Fruit fly (Drosophila melanogaster): ENCODE measurements around the gene Tat.

The Tat gene

DNA sequence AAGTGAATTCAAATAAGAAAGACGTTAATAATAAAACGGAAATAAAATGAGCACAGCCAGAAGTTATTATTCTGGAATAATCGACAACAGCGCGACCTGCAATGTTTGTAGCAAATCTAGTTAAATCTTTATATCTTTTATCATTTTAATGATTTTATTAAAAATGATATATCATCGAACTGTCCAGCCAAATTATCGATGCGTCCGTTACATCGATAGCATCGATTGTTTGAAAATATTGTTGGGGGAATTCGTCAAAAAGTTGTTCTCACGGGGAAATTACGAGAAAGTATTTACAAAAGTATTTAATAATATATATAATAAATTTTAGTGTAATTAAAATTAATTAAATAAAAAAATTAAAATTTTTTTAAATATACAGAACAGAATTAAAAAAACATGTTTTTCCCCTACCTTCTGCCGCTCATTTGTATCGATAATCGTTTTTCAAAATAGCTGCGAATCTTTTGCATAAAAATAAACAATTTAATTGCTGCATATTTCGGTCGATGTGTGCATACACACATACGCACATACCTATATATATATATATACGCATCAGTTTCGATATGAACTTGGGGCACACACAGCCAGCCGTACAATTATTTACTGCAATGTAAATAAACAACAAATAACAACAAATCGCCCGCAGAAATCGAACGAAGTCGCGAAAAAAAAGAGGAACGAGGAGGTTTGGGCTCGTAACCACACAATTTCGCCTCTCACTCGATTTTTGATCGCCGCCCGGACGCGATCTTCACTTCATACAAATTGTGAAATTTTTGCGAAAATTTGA lies 17.9 kb upstream of the Tat start, which contains the start of gene CG32599 (continued):
- no peak for TF ChIP-seq CG3838 (GFP tag; optimal IDR thresholded peaks at IDR 0.05)
- peak; percentile 64; the same call in 2 of the 3 replicates for TF ChIP-seq knrl (GFP tag; IDR thresholded peaks at IDR 0.05; ENCODE audit: partially characterized antibody)
- peak; percentile 7 for TF ChIP-seq CG4424 (GFP tag; optimal IDR thresholded peaks at IDR 0.05)
- peak; percentile 40 for TF ChIP-seq CG17802 (tag; optimal IDR thresholded peaks at IDR 0.05)
- TF ChIP-seq CG6272 (GFP tag; IDR thresholded peaks at IDR 0.05), result peak; percentile 26; the same call in 1 of the 2 replicates
- TF ChIP-seq CG3995 (GFP tag; optimal IDR thresholded peaks at IDR 0.05), result peak; percentile 75
- TF ChIP-seq CG4730 (GFP tag; IDR thresholded peaks at IDR 0.05), result peak; percentile 42; the same call in 1 of the 2 replicates
- TF ChIP-seq ind (GFP tag; optimal IDR thresholded peaks at IDR 0.05), result peak; percentile 22
- TF ChIP-seq ci (GFP tag; IDR thresholded peaks at IDR 0.05), result peak; percentile 19; the same call in 1 of the 3 replicates
- TF ChIP-seq CG12659 (GFP tag; optimal IDR thresholded peaks at IDR 0.05), result peak; percentile 5
- no peak for TF ChIP-seq CG18476 (GFP tag; optimal IDR thresholded peaks at IDR 0.05)
- TF ChIP-seq CG12391 (tag; optimal IDR thresholded peaks at IDR 0.05), result peak; percentile 62
- no peak for TF ChIP-seq wor (GFP tag; IDR thresholded peaks at IDR 0.05)
- TF ChIP-seq CG10979 (tag; optimal IDR thresholded peaks at IDR 0.05), result peak; percentile 16
- TF ChIP-seq Adf1 (GFP tag; IDR thresholded peaks at IDR 0.05), result no peak
- TF ChIP-seq CG15269 (tag; optimal IDR thresholded peaks at IDR 0.05), result peak; percentile 45
- no peak for TF ChIP-seq CG6813 (GFP tag; optimal IDR thresholded peaks at IDR 0.05)
- no peak for TF ChIP-seq salm (tag; optimal IDR thresholded peaks at IDR 0.05)
- TF ChIP-seq CG12299 (tag; optimal IDR thresholded peaks at IDR 0.05), result no peak
- 0 out of 3 replicates have a peak, but pooled peaks have one; percentile 7 for TF ChIP-seq CG34422 (GFP tag; IDR thresholded peaks at IDR 0.05)
- no peak for TF ChIP-seq MESR4 (GFP tag; optimal IDR thresholded peaks at IDR 0.05)
- peak; percentile 52 for TF ChIP-seq CG13424 (tag; optimal IDR thresholded peaks at IDR 0.05)
- no peak for TF ChIP-seq CG2889 (GFP tag; IDR thresholded peaks at IDR 0.05)
- TF ChIP-seq Lim3 (GFP tag; IDR thresholded peaks at IDR 0.05), result no peak
- TF ChIP-seq zen (tag; optimal IDR thresholded peaks at IDR 0.05), result peak; percentile 33
- peak; percentile 57 for TF ChIP-seq phol (tag; optimal IDR thresholded peaks at IDR 0.05)
- peak; percentile 59; the same call in 1 of the 2 replicates for TF ChIP-seq CG42726 (GFP tag; IDR thresholded peaks at IDR 0.05; ENCODE audit: partially characterized antibody)
- no peak for TF ChIP-seq GATAe (GFP tag; conservative IDR thresholded peaks at IDR 0.05)
- TF ChIP-seq Drgx (GFP tag; IDR thresholded peaks at IDR 0.05), result no peak
- peak; percentile 70 for TF ChIP-seq vvl (GFP tag; IDR thresholded peaks at IDR 0.05)
- TF ChIP-seq CG10366 (GFP tag; IDR thresholded peaks at IDR 0.05), result peak; percentile 59
- peak; percentile 51 for TF ChIP-seq Myb (GFP tag; optimal IDR thresholded peaks at IDR 0.05)
- peak; percentile 53 for TF ChIP-seq CG11504 (tag; optimal IDR thresholded peaks at IDR 0.05)
- TF ChIP-seq Fer2 (tag; optimal IDR thresholded peaks at IDR 0.05), result no peak
- no peak for TF ChIP-seq CG9609 (GFP tag; optimal IDR thresholded peaks at IDR 0.05)
- TF ChIP-seq sna (GFP tag; IDR thresholded peaks at IDR 0.05; ENCODE audit: partially characterized antibody), result 0 out of 2 replicates have a peak, but pooled peaks have one; percentile 42
- TF ChIP-seq esg (GFP tag; conservative IDR thresholded peaks at IDR 0.05), result no peak
- no peak for TF ChIP-seq lilli (GFP tag; optimal IDR thresholded peaks at IDR 0.05)
- no peak for TF ChIP-seq eve (GFP tag; optimal IDR thresholded peaks at IDR 0.05)
- peak; percentile 73; the same call in 3 of the 4 replicates for TF ChIP-seq Dll (GFP tag; IDR thresholded peaks at IDR 0.05; ENCODE audit: partially characterized antibody)
- TF ChIP-seq CG17568 (GFP tag; optimal IDR thresholded peaks at IDR 0.05), result no peak
- no peak for TF ChIP-seq Bdp1 (GFP tag; optimal IDR thresholded peaks at IDR 0.05)
- TF ChIP-seq repo (GFP tag; optimal IDR thresholded peaks at IDR 0.05), result no peak
- peak; percentile 5 for TF ChIP-seq Med (GFP tag)
- TF ChIP-seq pzg (GFP tag; optimal IDR thresholded peaks at IDR 0.05), result peak; percentile 23
- TF ChIP-seq CG15011 (GFP tag; optimal IDR thresholded peaks at IDR 0.05), result no peak
- TF ChIP-seq grau (tag; optimal IDR thresholded peaks at IDR 0.05), result peak; percentile 46
- no peak for TF ChIP-seq MTF-1 (GFP tag; optimal IDR thresholded peaks at IDR 0.05; ENCODE audit: borderline replicate concordance)

All from whole organism, embryonic.